Worm (Caenorhabditis elegans) whole organism, L2 larva: Measurements from ENCODE around the gene str-60.

Source experiments
- F13H6.1 ChIP-seq: sonication (generic microtip); optimal IDR thresholded peaks from 2 replicates; lab custom pipeline; 2016; ENCODE audit warnings: missing genetic modification characterization, missing compliant biosample characterization
- Y55F3AM.14 ChIP-seq: fragments of 200-800 bp; sonication (Bioruptor generic); optimal IDR thresholded peaks from 2 replicates; lab custom pipeline; 2018; ENCODE audit warnings: mild to moderate bottlenecking, missing genetic modification characterization, missing compliant biosample characterization
- ZK546.5 ChIP-seq: sonication (generic microtip); optimal IDR thresholded peaks from 2 replicates; lab custom pipeline; 2017; ENCODE audit warnings: missing biosample characterization, missing genetic modification characterization
- alr-1 ChIP-seq: fragments of 150-350 bp; optimal IDR thresholded peaks from 2 replicates; lab custom pipeline; 2014; ENCODE audit warnings: missing biosample characterization, missing genetic modification characterization
- aly-2 ChIP-seq: fragments of 150-350 bp; optimal IDR thresholded peaks from 2 replicates; lab custom pipeline; 2014; ENCODE audit warnings: missing biosample characterization, missing genetic modification characterization
- ama-1 ChIP-seq: fragments of 150-350 bp; optimal IDR thresholded peaks from 2 replicates; lab custom pipeline; 2018; ENCODE audit warnings: inconsistent platforms
- ceh-16 ChIP-seq: fragments of 150-350 bp; optimal IDR thresholded peaks from 2 replicates; lab custom pipeline; 2014; ENCODE audit warnings: missing biosample characterization, missing genetic modification characterization
- ceh-82 ChIP-seq: fragments of 150-350 bp; optimal IDR thresholded peaks from 2 replicates; lab custom pipeline; 2014; ENCODE audit warnings: missing biosample characterization, missing genetic modification characterization
- crh-2 ChIP-seq: sonication (generic microtip); optimal IDR thresholded peaks from 2 replicates; lab custom pipeline; 2017; ENCODE audit warnings: missing biosample characterization, missing genetic modification characterization
- dmd-4 ChIP-seq: sonication (generic microtip); optimal IDR thresholded peaks from 2 replicates; lab custom pipeline; 2017; ENCODE audit warnings: missing biosample characterization, missing genetic modification characterization
- egl-27 ChIP-seq: sonication (generic microtip); optimal IDR thresholded peaks from 3 replicates; lab custom pipeline; 2017; ENCODE audit warnings: missing biosample characterization, missing genetic modification reagents, missing genetic modification characterization
- elt-1 ChIP-seq: fragments of 150-350 bp; optimal IDR thresholded peaks from 2 replicates; lab custom pipeline; 2014; ENCODE audit warnings: missing biosample characterization, missing genetic modification characterization
- fos-1 ChIP-seq: fragments of 150-350 bp; optimal IDR thresholded peaks from 2 replicates; lab custom pipeline; 2014; ENCODE audit warnings: missing biosample characterization, missing genetic modification characterization
- gmeb-1 ChIP-seq: fragments of 150-350 bp; optimal IDR thresholded peaks from 2 replicates; lab custom pipeline; 2014; ENCODE audit warnings: missing biosample characterization, missing genetic modification characterization
- lin-39 ChIP-seq: fragments of 150-350 bp; optimal IDR thresholded peaks from 2 replicates; lab custom pipeline; 2014; ENCODE audit warnings: missing biosample characterization, missing genetic modification reagents, missing genetic modification characterization
- lsy-2 ChIP-seq, 2 experiments: fragments of 150-350 bp in 1 of 2; sonication (generic microtip) in 1 of 2; optimal IDR thresholded peaks; 2 replicates each; lab custom pipeline; 2014 to 2017; ENCODE audit warnings: missing biosample characterization in 2 of 2, missing genetic modification characterization in 2 of 2
- mab-5 ChIP-seq: fragments of 150-350 bp; optimal IDR thresholded peaks from 2 replicates; lab custom pipeline; 2014; ENCODE audit warnings: missing biosample characterization, missing genetic modification characterization
- nhr-11 ChIP-seq: fragments of 150-350 bp; optimal IDR thresholded peaks from 2 replicates; lab custom pipeline; 2014; ENCODE audit warnings: missing biosample characterization, missing genetic modification characterization
- nhr-12 ChIP-seq: fragments of 150-350 bp; optimal IDR thresholded peaks from 2 replicates; lab custom pipeline; 2014; ENCODE audit warnings: missing biosample characterization, missing genetic modification characterization
- nhr-129 ChIP-seq: fragments of 150-350 bp; optimal IDR thresholded peaks from 2 replicates; lab custom pipeline; 2014; ENCODE audit warnings: missing biosample characterization, missing genetic modification characterization
- nhr-23 ChIP-seq: fragments of 150-350 bp; optimal IDR thresholded peaks from 2 replicates; lab custom pipeline; 2014; ENCODE audit warnings: missing biosample characterization, missing genetic modification reagents, missing genetic modification characterization
- nhr-237 ChIP-seq: fragments of 150-350 bp; optimal IDR thresholded peaks from 2 replicates; lab custom pipeline; 2014; ENCODE audit warnings: missing biosample characterization, missing genetic modification characterization
- nhr-25 ChIP-seq: fragments of 150-350 bp; sonication (generic microtip); optimal IDR thresholded peaks from 3 replicates; lab custom pipeline; 2014; ENCODE audit warnings: missing biosample characterization, missing genetic modification characterization
- nhr-77 ChIP-seq: fragments of 150-350 bp; optimal IDR thresholded peaks from 2 replicates; lab custom pipeline; 2014; ENCODE audit warnings: missing biosample characterization, missing genetic modification characterization
- sem-4 ChIP-seq: fragments of 150-350 bp; optimal IDR thresholded peaks from 2 replicates; lab custom pipeline; 2014; ENCODE audit warnings: missing biosample characterization, missing genetic modification reagents, missing genetic modification characterization
- sma-3 ChIP-seq: sonication (generic microtip); optimal IDR thresholded peaks from 2 replicates; lab custom pipeline; 2016; ENCODE audit warnings: missing genetic modification reagents, missing genetic modification characterization, missing compliant biosample characterization
- sma-9 ChIP-seq, 2 experiments: fragments of 150-350 bp in 1 of 2; sonication (generic microtip) in 1 of 2; optimal IDR thresholded peaks; 2 replicates each; lab custom pipeline; 2014 to 2016; ENCODE audit warnings: missing genetic modification characterization in 2 of 2, mild to moderate bottlenecking in 1 of 2, missing biosample characterization in 1 of 2, missing compliant biosample characterization in 1 of 2, missing genetic modification reagents in 1 of 2, moderate library complexity in 1 of 2
- snpc-4 ChIP-seq: fragments of 150-350 bp; optimal IDR thresholded peaks from 2 replicates; lab custom pipeline; 2014; ENCODE audit warnings: missing biosample characterization, missing genetic modification characterization
- unc-55 ChIP-seq: fragments of 150-350 bp; sonication (generic microtip); optimal IDR thresholded peaks from 3 replicates; lab custom pipeline; 2014; ENCODE audit warnings: missing biosample characterization, missing genetic modification reagents, missing genetic modification characterization
- unc-62 ChIP-seq: fragments of 150-350 bp; optimal IDR thresholded peaks from 2 replicates; lab custom pipeline; 2014; ENCODE audit warnings: missing biosample characterization, missing genetic modification reagents, missing genetic modification characterization
- zag-1 ChIP-seq: fragments of 150-350 bp; optimal IDR thresholded peaks from 2 replicates; lab custom pipeline; 2014; ENCODE audit warnings: missing biosample characterization, missing genetic modification characterization
- ztf-1 ChIP-seq: fragments of 200-800 bp; sonication (Bioruptor generic); conservative IDR thresholded peaks from 2 replicates; pipeline ENCODE4 v1.3.6; 2022; ENCODE audit warnings: missing genetic modification characterization, missing compliant biosample characterization
- ztf-11 ChIP-seq: sonication (generic microtip); optimal IDR thresholded peaks from 2 replicates; lab custom pipeline; 2017; ENCODE audit warnings: missing biosample characterization, missing genetic modification characterization
- ztf-4 ChIP-seq: fragments of 150-350 bp; optimal IDR thresholded peaks from 2 replicates; lab custom pipeline; 2014; ENCODE audit warnings: missing biosample characterization, missing genetic modification characterization

The str-60 gene

ce11 chrV:15880705-15881104, 17.1 kb upstream of the str-60 start (continued):
- TF ChIP-seq zag-1 (tag; lab: Kevin White, UChicago) (no peak), lin-39 (tag; lab: Kevin White, UChicago) (no peak), mab-5 (no peak), nhr-23 (no peak), nhr-77 (tag; lab: Kevin White, UChicago) (no peak), crh-2 (tag; lab: Kevin White, UChicago) (peak; percentile 79), unc-62 (GFP tag; lab: Kevin White, UChicago) (no peak), dmd-4 (tag; lab: Kevin White, UChicago) (no peak), ama-1 (lab: Kevin White, UChicago) (no peak), sma-9 (GFP tag; optimal IDR thresholded peaks at IDR 0.05; lab: Kevin White, UChicago) (peak; percentile 10), sma-9 (tag; optimal IDR thresholded peaks at IDR 0.05; lab: Kevin White, UChicago) (no peak), nhr-12 (tag; lab: Kevin White, UChicago) (no peak), egl-27 (no peak), ztf-1 (GFP tag; lab: Robert Waterston, UW) (no peak), snpc-4 (no peak), nhr-25 (peak; percentile 47), ztf-11 (no peak), ZK546.5 (no peak)
- TF ChIP-seq, all 48 proteins: peak for 16

- TF ChIP-seq ztf-11 (no peak), Y55F3AM.14 (GFP tag; lab: Kevin White, UChicago) (no peak), ceh-16 (tag; lab: Kevin White, UChicago) (no peak), sma-3 (GFP tag; lab: Kevin White, UChicago) (no peak), sem-4 (tag; lab: Kevin White, UChicago) (no peak), gmeb-1 (tag; lab: Kevin White, UChicago) (no peak), F13H6.1 (tag; lab: Kevin White, UChicago) (no peak), alr-1 (tag; lab: Kevin White, UChicago) (no peak), lsy-2 (tag; optimal IDR thresholded peaks at IDR 0.05; lab: Kevin White, UChicago) (no peak), ceh-82 (tag; lab: Kevin White, UChicago) (no peak), egl-27 (no peak), nhr-11 (tag; lab: Kevin White, UChicago) (no peak), ama-1 (lab: Kevin White, UChicago) (no peak), aly-2 (tag; lab: Kevin White, UChicago) (no peak), nhr-77 (tag; lab: Kevin White, UChicago) (no peak)
These were observed 13.1 kb upstream of the str-60 start, which contains the start of gene oac-42 for ce11 chrV:15884698-15885097. TSS of gene oac-42 (minus strand) at chrV:15884798.

DNA sequence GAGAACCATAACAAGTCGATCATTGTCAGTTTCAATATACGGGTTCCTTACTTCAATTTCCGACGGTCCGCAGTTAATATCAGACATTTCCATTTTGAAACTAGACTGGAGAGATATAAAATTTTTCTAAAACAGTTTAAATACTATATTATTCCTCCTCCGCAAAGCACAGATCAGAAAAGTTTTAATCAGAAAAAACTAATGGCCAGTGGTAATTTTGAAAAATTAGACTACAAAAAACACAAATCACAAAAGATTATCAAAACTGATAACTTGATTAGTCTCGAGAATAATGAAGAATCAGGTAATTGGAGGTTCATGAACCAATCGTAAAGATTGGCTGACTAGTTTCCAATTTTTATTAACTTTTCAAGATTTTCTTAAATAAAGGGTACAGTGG, 11.8 kb upstream of the str-60 start, which contains the start of gene T06C12.9:
TSS of gene T06C12.9 (minus strand) at position 101 of the 400 bp plus-strand sequence.
- TF ChIP-seq fos-1 (tag; lab: Kevin White, UChicago) (no peak), unc-62 (GFP tag; lab: Kevin White, UChicago) (no peak), ztf-1 (GFP tag; lab: Robert Waterston, UW) (no peak), elt-1 (tag; lab: Kevin White, UChicago) (no peak), ceh-82 (tag; lab: Kevin White, UChicago) (no peak), alr-1 (tag; lab: Kevin White, UChicago) (no peak), ama-1 (lab: Kevin White, UChicago) (no peak), unc-55 (GFP tag; lab: Kevin White, UChicago) (no peak), lin-39 (tag; lab: Kevin White, UChicago) (no peak), ztf-11 (no peak), ztf-4 (tag; lab: Kevin White, UChicago) (no peak)
- TF ChIP-seq, all 48 proteins: peak for 0

DNA sequence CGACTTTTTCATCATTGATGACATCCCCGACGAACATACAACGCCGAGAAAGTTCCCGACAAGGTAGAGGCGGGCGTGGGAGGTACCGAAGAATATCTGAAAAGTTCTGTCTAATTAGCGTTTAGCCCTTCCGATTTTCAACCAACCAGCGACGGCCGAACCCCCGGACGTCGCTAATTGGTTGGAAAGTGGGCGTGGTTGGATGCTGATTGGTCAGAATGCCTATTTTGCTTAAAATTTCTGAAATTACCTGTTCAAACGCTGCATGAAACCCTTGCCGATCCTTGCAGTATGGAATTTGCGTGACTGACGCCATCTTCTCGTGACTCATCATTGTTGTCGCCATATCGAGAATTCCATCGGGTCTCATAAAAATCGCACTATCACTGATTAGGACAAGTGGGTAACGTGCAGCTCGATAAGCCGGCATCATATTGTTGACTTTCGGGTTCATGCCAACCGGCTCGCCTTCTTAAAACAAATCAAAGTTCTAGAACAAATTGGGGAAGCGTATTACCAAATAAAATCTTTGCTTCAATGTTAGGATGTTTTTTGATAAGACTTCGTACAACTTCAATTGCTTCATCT, 10.0 kb upstream of the str-60 start:
- TF ChIP-seq nhr-237 (tag; lab: Kevin White, UChicago) (no peak), fos-1 (tag; lab: Kevin White, UChicago) (peak; percentile 93), alr-1 (tag; lab: Kevin White, UChicago) (no peak), sma-9 (GFP tag; optimal IDR thresholded peaks at IDR 0.05; lab: Kevin White, UChicago) (peak; percentile 71), sma-9 (tag; optimal IDR thresholded peaks at IDR 0.05; lab: Kevin White, UChicago) (no peak), gmeb-1 (tag; lab: Kevin White, UChicago) (peak; percentile 25), dmd-4 (tag; lab: Kevin White, UChicago) (no peak), nhr-129 (tag; lab: Kevin White, UChicago) (peak; percentile 29)
